Worm (Caenorhabditis elegans) whole organism, midembryonic: ENCODE measurements around the gene sgn-1.

Experiments used
- T22C8.4 ChIP-seq: fragments of 200-800 bp; sonication (Bioruptor generic); IDR thresholded peaks from 2 replicates; pipeline ENCODE4 v1.3.6; 2022; ENCODE audit warnings: missing genetic modification characterization, missing compliant biosample characterization
- cog-1 ChIP-seq: sonication (generic microtip); optimal IDR thresholded peaks from 2 replicates; lab custom pipeline; 2016; ENCODE audit warnings: missing genetic modification characterization, missing compliant biosample characterization
- flt-1 ChIP-seq: fragments of 200-800 bp; sonication (Bioruptor generic); IDR thresholded peaks from 2 replicates; pipeline ENCODE4 v1.3.6; 2022; ENCODE audit warnings: missing genetic modification characterization, missing compliant biosample characterization
- klf-2 ChIP-seq: fragments of 200-800 bp; sonication (Bioruptor generic); conservative IDR thresholded peaks from 2 replicates; pipeline ENCODE4 v1.3.6; 2022; ENCODE audit warnings: missing genetic modification reagents, missing genetic modification characterization, missing compliant biosample characterization
- med-1 ChIP-seq: sonication (generic microtip); optimal IDR thresholded peaks from 2 replicates; lab custom pipeline; 2017; ENCODE audit warnings: missing genetic modification characterization, mild to moderate bottlenecking, missing compliant biosample characterization, antibody characterized with exemption, missing genetic modification reagents; ENCODE audit not compliant: insufficient read depth
- ref-1 ChIP-seq: fragments of 200-800 bp; sonication (Bioruptor generic); conservative IDR thresholded peaks from 2 replicates; pipeline ENCODE4 v1.3.6; 2022; ENCODE audit warnings: missing genetic modification reagents, missing genetic modification characterization, missing compliant biosample characterization
- ztf-23 ChIP-seq: fragments of 200-800 bp; sonication (Bioruptor generic); IDR thresholded peaks from 2 replicates; pipeline ENCODE4 v1.3.6; 2022; ENCODE audit warnings: missing genetic modification reagents, missing genetic modification characterization, missing compliant biosample characterization
- ztf-29 ChIP-seq: fragments of 200-800 bp; sonication (Bioruptor generic); IDR thresholded peaks from 2 replicates; pipeline ENCODE4 v1.3.6; 2022; ENCODE audit warnings: missing genetic modification reagents, missing genetic modification characterization, missing compliant biosample characterization

ce11 chrII:8783451-8783967 lies at the start of gene sgn-1:
- TF ChIP-seq ztf-23 (GFP tag; lab: Robert Waterston, UW) (no peak), T22C8.4 (GFP tag; lab: Robert Waterston, UW) (no peak), flt-1 (GFP tag; lab: Robert Waterston, UW) (no peak), med-1 (GFP tag; lab: Kevin White, UChicago) (no peak), ref-1 (GFP tag; lab: Robert Waterston, UW) (no peak), ztf-29 (GFP tag; lab: Robert Waterston, UW) (no peak), klf-2 (GFP tag; lab: Robert Waterston, UW) (no peak), cog-1 (no peak)
